Fruit fly (Drosophila melanogaster): ENCODE data around the gene CG43163.

Gene CG43163

DNA sequence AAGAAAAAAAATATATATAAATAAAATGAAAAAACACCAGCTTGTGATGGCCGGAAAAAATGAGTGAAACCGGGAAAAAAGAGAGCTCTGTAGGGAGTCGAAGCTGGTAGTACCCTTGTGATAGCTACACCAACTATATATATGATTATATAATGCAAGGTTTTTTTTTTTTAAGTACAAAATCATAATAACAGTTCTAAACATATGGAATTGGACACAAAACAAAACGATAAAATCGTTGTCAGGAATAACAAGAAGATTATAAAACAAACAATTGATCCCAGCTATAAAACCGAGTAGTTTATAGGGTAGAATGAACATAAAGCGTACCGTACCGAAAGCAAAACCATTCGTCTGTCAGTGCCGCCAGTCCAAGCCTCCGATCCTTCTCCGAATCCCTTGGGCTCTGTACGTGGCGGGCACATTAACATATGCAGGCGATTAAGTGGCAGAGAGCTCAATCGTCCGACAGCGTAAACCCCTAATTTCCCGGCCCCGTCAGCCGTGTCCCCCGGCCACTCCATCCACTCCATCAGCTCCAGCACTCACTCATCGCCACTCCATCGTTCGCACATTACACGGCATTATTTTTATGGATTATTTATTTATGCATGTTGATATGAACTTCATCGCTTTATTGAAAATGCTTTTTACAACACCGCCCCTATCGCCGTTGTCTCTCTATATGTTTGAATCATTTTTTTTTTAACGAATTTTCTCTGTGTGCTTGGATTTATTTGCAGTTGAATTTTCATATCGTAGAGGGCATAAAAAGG is 45.5 kb downstream of the CG43163 start:
- TF ChIP-seq Dfd (GFP tag; optimal IDR thresholded peaks at IDR 0.05) (no peak), h (GFP tag; optimal IDR thresholded peaks at IDR 0.05) (peak; percentile 25), psq (GFP tag; optimal IDR thresholded peaks at IDR 0.05) (peak; percentile 0)

DNA sequence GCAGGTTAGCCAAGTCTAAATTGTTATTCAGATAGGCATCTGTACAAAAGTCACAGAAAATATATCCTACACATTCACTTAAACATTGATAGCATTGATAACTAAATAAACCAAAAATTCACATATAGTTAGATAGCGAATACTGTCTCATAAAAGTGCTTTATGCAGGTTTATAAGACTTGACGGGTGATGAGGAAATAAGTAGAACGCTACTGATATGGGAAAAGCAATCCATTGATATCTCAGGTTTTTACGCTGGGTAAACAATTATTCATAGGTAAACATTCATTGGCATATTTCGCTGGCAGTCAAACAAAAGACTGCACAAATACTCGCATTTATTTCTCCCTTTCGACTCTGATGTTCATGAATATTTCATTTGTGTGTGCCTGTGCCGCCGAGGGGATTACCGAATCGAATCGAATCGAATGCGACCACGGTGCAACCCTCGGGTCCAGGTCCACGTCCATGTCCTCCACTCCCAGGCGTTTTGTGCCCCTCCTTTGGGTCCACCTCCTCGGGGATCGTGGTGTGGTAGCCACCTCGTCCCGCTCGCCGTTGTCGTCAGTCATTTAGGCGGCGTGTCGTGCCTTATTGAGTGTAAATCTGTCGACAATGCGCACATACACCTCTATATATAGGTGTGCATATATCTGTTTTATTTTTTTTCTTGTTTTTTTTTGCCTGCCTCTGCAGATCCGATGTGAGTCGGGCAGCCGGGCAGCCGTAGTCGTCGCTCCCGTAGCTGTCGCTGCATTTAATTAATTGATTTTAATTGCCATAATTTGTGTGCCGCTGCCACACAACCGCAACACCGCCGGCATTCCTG is 46.7 kb downstream of the CG43163 start:
- TF ChIP-seq lola (GFP tag; optimal IDR thresholded peaks at IDR 0.05) (no peak), Hr78 (GFP tag; optimal IDR thresholded peaks at IDR 0.05) (no peak), CG32264 (GFP tag; optimal IDR thresholded peaks at IDR 0.05) (no peak), HLH106 (tag; optimal IDR thresholded peaks at IDR 0.05) (peak; percentile 10), pan (optimal IDR thresholded peaks at IDR 0.05) (no peak), Hr83 (GFP tag; optimal IDR thresholded peaks at IDR 0.05; ENCODE audit: poor library complexity, severe bottlenecking) (peak; percentile 10), Dfd (GFP tag; optimal IDR thresholded peaks at IDR 0.05) (no peak), jim (GFP tag; optimal IDR thresholded peaks at IDR 0.05) (no peak), OdsH (GFP tag; optimal IDR thresholded peaks at IDR 0.05) (no peak), GATAd (GFP tag; optimal IDR thresholded peaks at IDR 0.05) (no peak), sv (GFP tag; optimal IDR thresholded peaks at IDR 0.05) (no peak), Dif (GFP tag; optimal IDR thresholded peaks at IDR 0.05; ENCODE audit: partially characterized antibody) (no peak), Jra (GFP tag; optimal IDR thresholded peaks at IDR 0.05) (no peak), CG9705 (GFP tag; optimal IDR thresholded peaks at IDR 0.05) (no peak), fru (GFP tag; optimal IDR thresholded peaks at IDR 0.05) (no peak), Vsx2 (GFP tag; optimal IDR thresholded peaks at IDR 0.05; ENCODE audit: partially characterized antibody) (no peak), woc (GFP tag; optimal IDR thresholded peaks at IDR 0.05) (peak; percentile 56), usp (GFP tag; optimal IDR thresholded peaks at IDR 0.05) (no peak), dmrt93B (GFP tag; optimal IDR thresholded peaks at IDR 0.05) (peak; percentile 34), CrebA (GFP tag; optimal IDR thresholded peaks at IDR 0.05; ENCODE audit: borderline replicate concordance) (no peak), psq (GFP tag; optimal IDR thresholded peaks at IDR 0.05) (peak; percentile 16), foxo (GFP tag; optimal IDR thresholded peaks at IDR 0.05) (peak in 1 of 2 experiments; percentile 34), ey (GFP tag; optimal IDR thresholded peaks at IDR 0.05) (no peak), dl (GFP tag; optimal IDR thresholded peaks at IDR 0.05; ENCODE audit: insufficient read depth in 1 of 2, partially characterized antibody in 2 of 2) (no peak), N (GFP tag; optimal IDR thresholded peaks at IDR 0.05) (no peak), brk (GFP tag; optimal IDR thresholded peaks at IDR 0.05) (no peak), br (GFP tag; optimal IDR thresholded peaks at IDR 0.05) (peak; percentile 21), Sp1 (GFP tag; optimal IDR thresholded peaks at IDR 0.05) (no peak), Abd-B (GFP tag; optimal IDR thresholded peaks at IDR 0.05) (no peak), dsf (GFP tag; optimal IDR thresholded peaks at IDR 0.05; ENCODE audit: borderline replicate concordance) (no peak), rgr (GFP tag; optimal IDR thresholded peaks at IDR 0.05) (peak; percentile 22), Rel (GFP tag; optimal IDR thresholded peaks at IDR 0.05) (no peak), Rel (tag; optimal IDR thresholded peaks at IDR 0.05) (peak; percentile 31), Myc (optimal IDR thresholded peaks at IDR 0.05) (no peak), tai (GFP tag; optimal IDR thresholded peaks at IDR 0.05) (no peak), sage (GFP tag; optimal IDR thresholded peaks at IDR 0.05) (no peak), Mio (GFP tag; optimal IDR thresholded peaks at IDR 0.05) (no peak), h (GFP tag; optimal IDR thresholded peaks at IDR 0.05) (peak; percentile 19), Hnf4 (GFP tag; optimal IDR thresholded peaks at IDR 0.05) (no peak)

Measured in whole organism, wandering third instar larva.